Worm (Caenorhabditis elegans) whole organism, young adult: ENCODE measurements around the gene srsx-25.

Source experiments
- C06A6.2 ChIP-seq: fragments of 200-800 bp; sonication (Bioruptor generic); conservative IDR thresholded peaks from 2 replicates; pipeline ENCODE4 v1.3.6; 2022; ENCODE audit warnings: missing genetic modification characterization, missing compliant biosample characterization
- D2030.7 ChIP-seq: fragments of 200-800 bp; sonication (Bioruptor generic); IDR thresholded peaks from 2 replicates; pipeline ENCODE4 v1.3.6; 2022; ENCODE audit warnings: missing genetic modification reagents, missing genetic modification characterization, missing compliant biosample characterization
- F33H1.4 ChIP-seq: fragments of 200-800 bp; sonication (Bioruptor generic); IDR thresholded peaks from 2 replicates; pipeline ENCODE4 v1.3.6; 2022; ENCODE audit warnings: missing genetic modification reagents, missing genetic modification characterization, missing compliant biosample characterization
- Y67H2A.10 ChIP-seq: fragments of 200-800 bp; sonication (Bioruptor generic); conservative IDR thresholded peaks from 2 replicates; pipeline ENCODE4 v1.3.6; 2022; ENCODE audit warnings: missing genetic modification reagents, missing genetic modification characterization, missing compliant biosample characterization
- Y79H2A.3 ChIP-seq: fragments of 200-800 bp; sonication (Bioruptor generic); conservative IDR thresholded peaks from 2 replicates; pipeline ENCODE4 v1.3.6; 2022; ENCODE audit warnings: missing genetic modification reagents, missing genetic modification characterization, missing compliant biosample characterization
- Y95B8A.8 ChIP-seq: fragments of 200-800 bp; sonication (Bioruptor generic); IDR thresholded peaks from 2 replicates; pipeline ENCODE4 v1.3.6; 2022; ENCODE audit warnings: missing genetic modification reagents, missing genetic modification characterization, missing compliant biosample characterization
- atf-7 ChIP-seq: sonication (generic microtip); optimal IDR thresholded peaks from 2 replicates; lab custom pipeline; 2017; ENCODE audit warnings: mild to moderate bottlenecking, missing genetic modification characterization, missing compliant biosample characterization
- athp-1 ChIP-seq: sonication (generic microtip); optimal IDR thresholded peaks from 2 replicates; lab custom pipeline; 2017; ENCODE audit warnings: mild to moderate bottlenecking, missing genetic modification characterization, missing compliant biosample characterization
- attf-3 ChIP-seq: fragments of 200-800 bp; sonication (Bioruptor generic); conservative IDR thresholded peaks from 2 replicates; pipeline ENCODE4 v1.3.6; 2022; ENCODE audit warnings: missing genetic modification reagents, missing genetic modification characterization, missing compliant biosample characterization
- attf-6 ChIP-seq: fragments of 200-800 bp; sonication (Bioruptor generic); IDR thresholded peaks from 2 replicates; pipeline ENCODE4 v1.3.6; 2022; ENCODE audit warnings: missing genetic modification reagents, missing genetic modification characterization, missing compliant biosample characterization
- bed-1 ChIP-seq: fragments of 200-800 bp; sonication (Bioruptor generic); IDR thresholded peaks from 2 replicates; pipeline ENCODE4 v1.3.6; 2022; ENCODE audit warnings: missing genetic modification reagents, missing genetic modification characterization, missing compliant biosample characterization
- ceh-100 ChIP-seq: fragments of 200-800 bp; sonication (Bioruptor generic); IDR thresholded peaks from 2 replicates; pipeline ENCODE4 v1.3.6; 2022; ENCODE audit warnings: missing genetic modification reagents, missing genetic modification characterization, missing compliant biosample characterization
- ceh-40 ChIP-seq: fragments of 200-800 bp; sonication (Bioruptor generic); IDR thresholded peaks from 2 replicates; pipeline ENCODE4 v1.3.6; 2022; ENCODE audit warnings: missing genetic modification characterization, missing compliant biosample characterization
- ceh-91 ChIP-seq: fragments of 200-800 bp; sonication (Bioruptor generic); IDR thresholded peaks from 2 replicates; pipeline ENCODE4 v1.3.6; 2022; ENCODE audit warnings: missing genetic modification reagents, missing genetic modification characterization, missing compliant biosample characterization
- egl-18 ChIP-seq: fragments of 200-800 bp; sonication (Bioruptor generic); IDR thresholded peaks from 2 replicates; pipeline ENCODE4 v1.3.6; 2022; ENCODE audit warnings: missing genetic modification reagents, missing genetic modification characterization, missing compliant biosample characterization
- him-1 ChIP-seq: sonication (generic microtip); optimal IDR thresholded peaks from 2 replicates; lab custom pipeline; 2016; ENCODE audit warnings: missing genotype, missing genetic modification reagents, missing genetic modification characterization, missing compliant biosample characterization
- hlh-12 ChIP-seq: sonication (generic microtip); optimal IDR thresholded peaks from 2 replicates; lab custom pipeline; 2016; ENCODE audit warnings: missing genetic modification characterization, missing compliant biosample characterization
- hmg-1.2 ChIP-seq: fragments of 200-800 bp; sonication (Bioruptor generic); IDR thresholded peaks from 2 replicates; pipeline ENCODE4 v1.3.6; 2022; ENCODE audit warnings: missing genetic modification reagents, missing genetic modification characterization, missing compliant biosample characterization
- hrde-1 ChIP-seq: sonication (generic microtip); optimal IDR thresholded peaks from 2 replicates; lab custom pipeline; 2016; ENCODE audit warnings: missing genetic modification characterization, mild to moderate bottlenecking, missing compliant biosample characterization, moderate library complexity, missing genotype, missing genetic modification reagents, borderline replicate concordance
- hsf-1 ChIP-seq: fragments of 200-800 bp; sonication (Bioruptor generic); IDR thresholded peaks from 2 replicates; pipeline ENCODE4 v1.3.6; 2022; ENCODE audit warnings: missing genetic modification reagents, missing genetic modification characterization, missing compliant biosample characterization
- lin-26 ChIP-seq: fragments of 200-800 bp; sonication (Bioruptor generic); IDR thresholded peaks from 2 replicates; pipeline ENCODE4 v1.3.6; 2022; ENCODE audit warnings: missing genetic modification reagents, missing genetic modification characterization, missing compliant biosample characterization
- lin-35 ChIP-seq, 3 experiments: fragments of 150-350 bp in 2 of 3; sonication (generic microtip) in 1 of 3; optimal IDR thresholded peaks; 2 replicates each; lab custom pipeline; 2014 to 2018; ENCODE audit warnings: missing biosample characterization in 3 of 3, missing genetic modification characterization in 3 of 3, missing genetic modification reagents in 3 of 3
- lin-54 ChIP-seq: fragments of 200-800 bp; sonication (Bioruptor generic); optimal IDR thresholded peaks from 2 replicates; lab custom pipeline; 2018; ENCODE audit warnings: mild to moderate bottlenecking, missing genetic modification characterization, missing compliant biosample characterization
- lsl-1 ChIP-seq: fragments of 200-800 bp; sonication (Bioruptor generic); optimal IDR thresholded peaks from 2 replicates; lab custom pipeline; 2018; ENCODE audit warnings: mild to moderate bottlenecking, missing genetic modification characterization, moderate library complexity, missing compliant biosample characterization
- lsy-27 ChIP-seq: sonication (generic microtip); optimal IDR thresholded peaks from 2 replicates; lab custom pipeline; 2017; ENCODE audit warnings: missing genetic modification characterization, mild to moderate bottlenecking, missing compliant biosample characterization, antibody characterized with exemption, missing genotype, borderline replicate concordance; ENCODE audit not compliant: insufficient read depth
- madf-10 ChIP-seq: sonication (generic microtip); optimal IDR thresholded peaks from 2 replicates; lab custom pipeline; 2016; ENCODE audit warnings: mild to moderate bottlenecking, missing genetic modification characterization, missing compliant biosample characterization
- madf-6 ChIP-seq: fragments of 200-800 bp; sonication (Bioruptor generic); IDR thresholded peaks from 2 replicates; pipeline ENCODE4 v1.3.6; 2022; ENCODE audit warnings: missing genetic modification reagents, missing genetic modification characterization, missing compliant biosample characterization
- madf-8 ChIP-seq: fragments of 200-800 bp; sonication (Bioruptor generic); conservative IDR thresholded peaks from 2 replicates; pipeline ENCODE4 v1.3.6; 2022; ENCODE audit warnings: missing genetic modification reagents, missing genetic modification characterization, missing compliant biosample characterization
- nhr-27 ChIP-seq: fragments of 200-800 bp; sonication (Bioruptor generic); optimal IDR thresholded peaks from 2 replicates; lab custom pipeline; 2018; ENCODE audit warnings: mild to moderate bottlenecking, missing genetic modification characterization, moderate library complexity, missing compliant biosample characterization
- pbrm-1 ChIP-seq: fragments of 200-800 bp; sonication (Bioruptor generic); IDR thresholded peaks from 2 replicates; pipeline ENCODE4 v1.3.6; 2022; ENCODE audit warnings: missing genetic modification reagents, missing genetic modification characterization, missing compliant biosample characterization
- pha-4 ChIP-seq: fragments of 150-350 bp; sonication (generic microtip); optimal IDR thresholded peaks from 2 replicates; lab custom pipeline; 2014; ENCODE audit warnings: missing biosample characterization, missing genetic modification reagents, missing genetic modification characterization
- rec-8 ChIP-seq, 2 experiments: sonication (generic microtip); optimal IDR thresholded peaks; 2 replicates each; lab custom pipeline; 2016; ENCODE audit warnings: mild to moderate bottlenecking in 2 of 2, missing genetic modification characterization in 2 of 2, missing genetic modification reagents in 2 of 2, missing genotype in 2 of 2, missing biosample characterization in 1 of 2, missing compliant biosample characterization in 1 of 2, moderate library complexity in 1 of 2
- sea-2 ChIP-seq: fragments of 200-800 bp; sonication (Bioruptor generic); IDR thresholded peaks from 2 replicates; pipeline ENCODE4 v1.3.6; 2022; ENCODE audit warnings: missing genetic modification characterization, missing compliant biosample characterization
- snpc-1.3 ChIP-seq: sonication (generic microtip); optimal IDR thresholded peaks from 2 replicates; lab custom pipeline; 2017; ENCODE audit warnings: missing genetic modification characterization, mild to moderate bottlenecking, missing compliant biosample characterization, antibody characterized with exemption, moderate library complexity, missing genotype, missing genetic modification reagents; ENCODE audit not compliant: insufficient read depth
- snpc-4 ChIP-seq, 5 experiments: fragments of 150-350 bp in 1 of 5; sonication (generic microtip) in 4 of 5; optimal IDR thresholded peaks; 2 replicates each; lab custom pipeline; 2014 to 2018; ENCODE audit warnings: missing genetic modification characterization in 5 of 5, missing biosample characterization in 3 of 5, antibody characterized with exemption in 2 of 5, mild to moderate bottlenecking in 2 of 5, missing compliant biosample characterization in 2 of 5, missing genotype in 2 of 5, moderate library complexity in 2 of 5, missing genetic modification reagents in 1 of 5
- somi-1 ChIP-seq: fragments of 200-800 bp; sonication (Bioruptor generic); optimal IDR thresholded peaks from 2 replicates; lab custom pipeline; 2018; ENCODE audit warnings: mild to moderate bottlenecking, missing genetic modification characterization, missing compliant biosample characterization
- sptf-2 ChIP-seq: fragments of 200-800 bp; sonication (Bioruptor generic); optimal IDR thresholded peaks from 2 replicates; lab custom pipeline; 2018; ENCODE audit warnings: mild to moderate bottlenecking, missing genetic modification characterization, missing compliant biosample characterization
- tbp1 ChIP-seq: fragments of 200-800 bp; sonication (Bioruptor generic); optimal IDR thresholded peaks from 2 replicates; lab custom pipeline; 2018; ENCODE audit warnings: mild to moderate bottlenecking, missing genetic modification characterization, missing compliant biosample characterization
- tbx-9 ChIP-seq: sonication (generic microtip); optimal IDR thresholded peaks from 2 replicates; lab custom pipeline; 2016; ENCODE audit warnings: borderline replicate concordance, missing genetic modification characterization, inconsistent platforms, missing compliant biosample characterization
- unc-62 ChIP-seq: fragments of 150-350 bp; optimal IDR thresholded peaks from 2 replicates; lab custom pipeline; 2014; ENCODE audit warnings: missing biosample characterization, missing genetic modification reagents, missing genetic modification characterization
- xnd-1 ChIP-seq: sonication (generic microtip); optimal IDR thresholded peaks from 2 replicates; lab custom pipeline; 2016; ENCODE audit warnings: missing genotype, missing genetic modification reagents, missing genetic modification characterization, missing compliant biosample characterization
- ztf-22 ChIP-seq: fragments of 200-800 bp; sonication (Bioruptor generic); optimal IDR thresholded peaks from 2 replicates; lab custom pipeline; 2018; ENCODE audit warnings: mild to moderate bottlenecking, missing genetic modification characterization, moderate library complexity, missing compliant biosample characterization
- ztf-3 ChIP-seq: fragments of 200-800 bp; sonication (Bioruptor generic); optimal IDR thresholded peaks from 2 replicates; lab custom pipeline; 2018; ENCODE audit warnings: mild to moderate bottlenecking, missing genetic modification characterization, missing compliant biosample characterization

The srsx-25 gene

DNA sequence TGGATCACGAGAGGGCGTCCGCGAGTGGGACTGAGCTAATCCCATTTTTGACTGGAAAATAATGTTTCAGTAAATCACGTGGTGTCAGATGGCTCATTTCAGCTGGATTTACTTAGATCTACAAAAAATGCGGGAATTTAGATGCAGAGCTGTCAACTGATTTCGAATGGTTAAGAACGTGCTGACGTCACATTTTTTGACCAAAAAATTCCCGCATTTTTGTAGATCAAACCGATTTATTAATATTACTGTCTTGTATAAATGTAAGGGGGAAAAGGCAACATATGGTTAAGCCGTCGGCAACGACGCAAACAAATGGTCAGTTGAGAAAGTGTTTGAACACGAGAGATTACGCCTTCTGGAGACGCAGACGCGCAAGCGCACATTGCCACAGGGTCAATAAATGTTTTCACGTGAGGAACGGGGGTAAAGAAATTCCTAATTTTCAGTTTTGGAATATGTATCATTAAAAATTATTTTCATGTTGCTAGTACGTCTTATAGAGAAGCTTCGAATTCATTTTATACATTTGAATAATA, 47.9 kb downstream of the srsx-25 start, which contains the start of gene gcl-1:
Gene gcl-1, minus strand, starts transcription at position 51 of the 539 bp plus-strand sequence.
- TF ChIP-seq hmg-1.2 (GFP tag; lab: Robert Waterston, UW): peak; percentile 28; the same call in 1 of the 2 replicates
- TF ChIP-seq somi-1 (GFP tag; lab: Kevin White, UChicago): no peak
- TF ChIP-seq, all 124 proteins: peak for 1

ce11 chrIV:13415739-13416271, 50.8 kb downstream of the srsx-25 start, which contains the start of the genes pik-1 and aptf-2:
TSS of gene pik-1 (plus strand) at chrIV:13416041.
TSS of gene aptf-2 (minus strand) at chrIV:13416051.
- TF ChIP-seq madf-10 (tag; lab: Kevin White, UChicago): no peak
- no peak for TF ChIP-seq athp-1 (tag; lab: Kevin White, UChicago)
- no peak for TF ChIP-seq sptf-2 (GFP tag; lab: Kevin White, UChicago)
- TF ChIP-seq F33H1.4: peak; percentile 21; the same call in 1 of the 2 replicates
- TF ChIP-seq lin-35 (GFP tag; optimal IDR thresholded peaks at IDR 0.05; lab: Kevin White, UChicago): peak in 1 of 3 experiments; percentile 3
- TF ChIP-seq rec-8 (tag; optimal IDR thresholded peaks at IDR 0.05; lab: Kevin White, UChicago): no peak
- TF ChIP-seq hmg-1.2 (GFP tag; lab: Robert Waterston, UW): no peak; the same call in 1 of the 2 replicates
- TF ChIP-seq ztf-22 (GFP tag; lab: Kevin White, UChicago): no peak
- no peak for TF ChIP-seq ztf-3 (GFP tag; lab: Kevin White, UChicago)
- TF ChIP-seq him-1 (tag; lab: Kevin White, UChicago): no peak
- TF ChIP-seq snpc-4 (GFP tag; optimal IDR thresholded peaks at IDR 0.05; lab: Kevin White, UChicago): no peak
- peak in 1 of 4 experiments; percentile 10 for TF ChIP-seq snpc-4 (tag; optimal IDR thresholded peaks at IDR 0.05; lab: Kevin White, UChicago)
- no peak for TF ChIP-seq ceh-40 (GFP tag; lab: Robert Waterston, UW)
- no peak for TF ChIP-seq hlh-12
- TF ChIP-seq lsl-1 (GFP tag; lab: Kevin White, UChicago): peak; percentile 13
- TF ChIP-seq ceh-100 (GFP tag; lab: Robert Waterston, UW): no peak
- TF ChIP-seq pbrm-1 (GFP tag; lab: Robert Waterston, UW): no peak
- no peak for TF ChIP-seq lin-26 (GFP tag; lab: Robert Waterston, UW)
- TF ChIP-seq nhr-27: no peak
- TF ChIP-seq tbp1: no peak
- no peak for TF ChIP-seq Y95B8A.8 (GFP tag; lab: Robert Waterston, UW)
- no peak for TF ChIP-seq unc-62
- TF ChIP-seq madf-6: peak; percentile 94
- no peak for TF ChIP-seq lsy-27 (tag; lab: Kevin White, UChicago)
- TF ChIP-seq tbx-9 (tag; lab: Kevin White, UChicago): no peak
- no peak for TF ChIP-seq Y79H2A.3
- TF ChIP-seq sea-2: no peak
- TF ChIP-seq attf-6: no peak
- TF ChIP-seq hrde-1 (tag; lab: Kevin White, UChicago): no peak
- TF ChIP-seq hsf-1 (GFP tag; lab: Robert Waterston, UW): peak; percentile 70
- TF ChIP-seq attf-3 (GFP tag; lab: Robert Waterston, UW): peak; percentile 45; the same call in 1 of the 2 replicates
- no peak for TF ChIP-seq bed-1 (GFP tag; lab: Robert Waterston, UW)
- TF ChIP-seq D2030.7: peak; percentile 48
- no peak for TF ChIP-seq Y67H2A.10 (GFP tag; lab: Robert Waterston, UW)
- TF ChIP-seq snpc-1.3 (tag; lab: Kevin White, UChicago): no peak
- TF ChIP-seq xnd-1 (tag; lab: Kevin White, UChicago): peak; percentile 58
- TF ChIP-seq pha-4 (tag; lab: Kevin White, UChicago): no peak
- TF ChIP-seq somi-1 (GFP tag; lab: Kevin White, UChicago): no peak
- TF ChIP-seq atf-7 (tag; lab: Kevin White, UChicago): no peak
- no peak for TF ChIP-seq egl-18
- TF ChIP-seq ceh-91: 0 out of 2 replicates have a peak, but pooled peaks have one; percentile 13
- no peak for TF ChIP-seq C06A6.2 (GFP tag; lab: Robert Waterston, UW)
- peak; percentile 69 for TF ChIP-seq madf-8 (GFP tag; lab: Robert Waterston, UW)
- TF ChIP-seq lin-54 (GFP tag; lab: Kevin White, UChicago): peak; percentile 15
